Worm (Caenorhabditis elegans): ENCODE data around the gene B0222.11.
A peak's percentile ranks its signal among the peaks of the same experiment; 100 is the strongest.

B0222.11 gene

DNA sequence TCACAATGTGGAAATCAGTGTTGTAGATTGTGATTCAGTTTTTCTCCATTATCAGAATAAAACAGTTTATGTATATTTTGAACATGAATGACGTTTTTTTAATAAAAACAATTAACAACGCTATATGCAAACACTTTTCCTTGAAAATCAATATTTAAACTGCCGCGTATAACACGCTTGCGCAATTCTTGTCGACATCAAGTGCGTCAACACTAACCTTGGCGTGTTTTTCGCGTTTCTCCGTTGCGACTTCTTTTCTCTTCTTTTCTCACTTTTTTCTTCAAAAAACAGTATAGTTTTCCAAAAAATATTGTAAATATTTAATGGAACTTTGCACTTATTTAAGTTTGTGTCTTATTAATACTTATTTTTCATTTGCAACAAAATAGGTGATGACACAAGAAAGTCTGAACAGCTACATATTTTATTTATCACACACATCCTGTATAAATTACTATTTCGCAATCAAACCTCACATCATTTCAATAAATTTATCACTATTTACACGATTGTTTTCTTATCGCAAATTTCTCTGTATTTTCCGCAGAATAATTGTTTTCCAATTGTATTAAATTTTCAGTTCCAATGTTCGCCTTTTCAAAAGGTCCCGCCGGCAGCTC lies 7.3 kb upstream of the B0222.11 start, which contains the start of gene spas-1 (continued):
- peak; percentile 42 for TF ChIP-seq unc-62 (GFP tag; optimal IDR thresholded peaks at IDR 0.05)
- peak; percentile 71 for TF ChIP-seq zip-4 (GFP tag; optimal IDR thresholded peaks at IDR 0.05)
- TF ChIP-seq nhr-28 (tag; optimal IDR thresholded peaks at IDR 0.05): no peak
- TF ChIP-seq fkh-10 (GFP tag; optimal IDR thresholded peaks at IDR 0.05): peak; percentile 37
- TF ChIP-seq egl-27 (tag; optimal IDR thresholded peaks at IDR 0.05): no peak
- peak; percentile 78 for TF ChIP-seq sox-4 (tag; optimal IDR thresholded peaks at IDR 0.05)
- peak; percentile 68 for TF ChIP-seq ceh-8 (GFP tag; optimal IDR thresholded peaks at IDR 0.05)
- TF ChIP-seq nhr-11 (tag; optimal IDR thresholded peaks at IDR 0.05): peak; percentile 84
- no peak for TF ChIP-seq vab-15 (tag; optimal IDR thresholded peaks at IDR 0.05)
- TF ChIP-seq nhr-77 (tag; optimal IDR thresholded peaks at IDR 0.05): peak; percentile 79
- peak; percentile 92 for TF ChIP-seq nhr-19 (GFP tag; conservative IDR thresholded peaks at IDR 0.05)
- peak; percentile 46 for TF ChIP-seq pax-3 (tag; optimal IDR thresholded peaks at IDR 0.05)
- TF ChIP-seq jun-1 (tag; optimal IDR thresholded peaks at IDR 0.05): peak; percentile 83
- peak; percentile 92 for TF ChIP-seq rnt-1 (tag; optimal IDR thresholded peaks at IDR 0.05)
- TF ChIP-seq nhr-85 (tag): peak; percentile 95
- TF ChIP-seq lin-35 (GFP tag; optimal IDR thresholded peaks at IDR 0.05): peak; percentile 98 to 99
- no peak for TF ChIP-seq alr-1 (tag; optimal IDR thresholded peaks at IDR 0.05; ENCODE audit: borderline replicate concordance)
- TF ChIP-seq ceh-88 (GFP tag; IDR thresholded peaks at IDR 0.05): 0 out of 2 replicates have a peak, but pooled peaks have one; percentile 36
- no peak for TF ChIP-seq hlh-4 (tag; optimal IDR thresholded peaks at IDR 0.05)
- peak; percentile 92 to 93 for TF ChIP-seq lsy-2 (tag; optimal IDR thresholded peaks at IDR 0.05)
- peak; percentile 97 for TF ChIP-seq nhr-20 (tag; optimal IDR thresholded peaks at IDR 0.05)

DNA sequence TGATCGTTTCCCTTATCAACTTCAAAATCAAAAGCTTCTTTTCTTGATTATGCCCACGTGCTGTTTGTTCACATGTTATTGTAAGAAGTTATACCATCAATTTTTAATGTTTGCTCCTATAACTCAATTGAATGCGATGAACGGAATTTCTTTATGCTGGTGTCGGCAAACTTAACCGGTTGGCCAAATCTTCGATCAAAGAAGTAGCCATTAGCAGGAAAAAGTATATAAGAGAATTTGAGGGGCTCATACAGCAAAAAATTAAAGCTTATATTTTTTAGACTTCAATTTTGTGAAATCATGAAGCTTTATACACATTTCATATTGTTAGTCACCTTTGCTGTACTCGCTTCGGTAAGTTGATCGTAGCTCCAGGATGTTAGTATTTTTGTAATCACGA lies 5.8 kb upstream of the B0222.11 start, which contains the start of gene pqn-16:
Gene pqn-16 (plus strand): TSS at position 301 of the 400 bp plus-strand sequence.
- TF ChIP-seq fkh-8 (tag; optimal IDR thresholded peaks at IDR 0.05) (no peak), Y116A8C.19 (tag; optimal IDR thresholded peaks at IDR 0.05; ENCODE audit: borderline replicate concordance) (no peak), ceh-88 (GFP tag; IDR thresholded peaks at IDR 0.05) (no peak), egl-13 (tag; optimal IDR thresholded peaks at IDR 0.05) (no peak), dsc-1 (tag; optimal IDR thresholded peaks at IDR 0.05) (no peak), pax-3 (tag; optimal IDR thresholded peaks at IDR 0.05) (no peak), skn-1 (tag; optimal IDR thresholded peaks at IDR 0.05) (no peak)

ce11 chrV:9172989-9173388 lies 5.0 kb upstream of the B0222.11 start, which contains the start of gene gad-3:
gad-3 (minus strand) TSS chrV:9173005.
- TF ChIP-seq C16A3.4 (tag; optimal IDR thresholded peaks at IDR 0.05) (no peak), lin-14 (GFP tag; optimal IDR thresholded peaks at IDR 0.05) (peak; percentile 41), elt-2 (tag; optimal IDR thresholded peaks at IDR 0.05) (peak; percentile 52), nhr-85 (tag) (peak; percentile 41), blmp-1 (tag; optimal IDR thresholded peaks at IDR 0.05) (peak; percentile 7)

DNA sequence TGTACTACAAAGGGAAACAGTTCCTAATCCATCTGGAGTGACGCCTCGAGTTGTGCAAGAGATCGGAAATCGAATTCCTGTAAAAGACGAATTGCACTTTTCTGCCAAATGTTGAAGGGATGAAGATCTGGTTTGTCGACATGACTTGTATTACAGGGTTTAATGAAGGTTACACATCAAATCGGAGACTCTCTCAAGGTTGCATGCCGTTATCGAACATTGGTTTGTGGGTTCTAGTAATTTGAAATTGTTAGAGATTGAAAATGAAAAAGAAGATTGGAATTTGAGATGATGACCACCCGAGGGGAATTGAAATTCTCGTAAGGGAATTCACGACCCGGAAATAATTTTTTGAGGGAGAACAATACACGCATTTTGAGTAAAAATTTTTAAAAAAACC lies 1.7 kb downstream of the B0222.11 start:
- TF ChIP-seq fkh-8 (tag; optimal IDR thresholded peaks at IDR 0.05) (no peak), ceh-88 (GFP tag; IDR thresholded peaks at IDR 0.05) (no peak), nhr-20 (tag; optimal IDR thresholded peaks at IDR 0.05) (peak; percentile 57), blmp-1 (tag; optimal IDR thresholded peaks at IDR 0.05) (peak; percentile 22), elt-3 (tag; optimal IDR thresholded peaks at IDR 0.05) (peak in 1 of 6 experiments; percentile 35), ztf-4 (tag; optimal IDR thresholded peaks at IDR 0.05) (no peak), nhr-84 (tag; optimal IDR thresholded peaks at IDR 0.05) (no peak), jun-1 (tag; optimal IDR thresholded peaks at IDR 0.05) (no peak), C04F5.9 (tag; optimal IDR thresholded peaks at IDR 0.05) (no peak), ceh-90 (tag; optimal IDR thresholded peaks at IDR 0.05) (no peak), lsy-2 (tag; optimal IDR thresholded peaks at IDR 0.05) (peak in 1 of 2 experiments; percentile 19), sup-37 (GFP tag; optimal IDR thresholded peaks at IDR 0.05) (no peak), nhr-90 (tag; optimal IDR thresholded peaks at IDR 0.05; ENCODE audit: poor library complexity) (peak; percentile 33), snu-23 (GFP tag; optimal IDR thresholded peaks at IDR 0.05) (peak; percentile 43), mep-1 (tag; optimal IDR thresholded peaks at IDR 0.05) (peak; percentile 32), rnt-1 (tag; optimal IDR thresholded peaks at IDR 0.05) (peak; percentile 37), elt-2 (tag; optimal IDR thresholded peaks at IDR 0.05) (no peak), aly-2 (tag; optimal IDR thresholded peaks at IDR 0.05) (no peak), ces-1 (GFP tag; optimal IDR thresholded peaks at IDR 0.05) (no peak), pag-3 (tag; optimal IDR thresholded peaks at IDR 0.05; ENCODE audit: borderline replicate concordance, insufficient read depth) (no peak), ceh-82 (tag; optimal IDR thresholded peaks at IDR 0.05) (peak in 1 of 3 experiments; percentile 12), unc-62 (GFP tag; optimal IDR thresholded peaks at IDR 0.05) (no peak), snpc-4 (tag; optimal IDR thresholded peaks at IDR 0.05) (no peak), nhr-71 (tag; optimal IDR thresholded peaks at IDR 0.05) (peak; percentile 46)
